Worm (Caenorhabditis elegans) whole organism, L3 larva: ENCODE results near the gene lmd-5.

Experiments used
- R02D3.7 ChIP-seq: fragments of 150-350 bp; optimal IDR thresholded peaks from 2 replicates; lab custom pipeline; 2014; ENCODE audit warnings: missing biosample characterization, missing genetic modification characterization
- ZK546.5 ChIP-seq: sonication (generic microtip); optimal IDR thresholded peaks from 2 replicates; lab custom pipeline; 2017; ENCODE audit warnings: missing biosample characterization, missing genetic modification characterization
- aly-2 ChIP-seq: fragments of 150-350 bp; optimal IDR thresholded peaks from 2 replicates; lab custom pipeline; 2014; ENCODE audit warnings: missing biosample characterization, missing genetic modification characterization
- ama-1 ChIP-seq: fragments of 150-350 bp; optimal IDR thresholded peaks from 2 replicates; lab custom pipeline; 2018
- ceh-16 ChIP-seq: sonication (generic microtip); optimal IDR thresholded peaks from 2 replicates; lab custom pipeline; 2017; ENCODE audit warnings: missing biosample characterization, missing genetic modification characterization
- ceh-28 ChIP-seq: fragments of 150-350 bp; optimal IDR thresholded peaks from 2 replicates; lab custom pipeline; 2014; ENCODE audit warnings: missing biosample characterization, missing genetic modification reagents, missing genetic modification characterization
- ceh-82 ChIP-seq: fragments of 150-350 bp; optimal IDR thresholded peaks from 2 replicates; lab custom pipeline; 2014; ENCODE audit warnings: missing biosample characterization, missing genetic modification characterization
- egl-27 ChIP-seq: sonication (generic microtip); optimal IDR thresholded peaks from 4 replicates; lab custom pipeline; 2017; ENCODE audit warnings: missing biosample characterization, missing genetic modification reagents, missing genetic modification characterization
- elt-2 ChIP-seq: sonication (generic microtip); optimal IDR thresholded peaks from 2 replicates; lab custom pipeline; 2016; ENCODE audit warnings: missing genetic modification reagents, mild to moderate bottlenecking, missing genetic modification characterization, missing compliant biosample characterization
- elt-3 ChIP-seq, 3 experiments: fragments of 150-350 bp in 1 of 3; sonication (generic microtip) in 2 of 3; optimal IDR thresholded peaks; 2 replicates in 2 of 3; 4 replicates in 1 of 3; lab custom pipeline; 2014 to 2017; ENCODE audit warnings: missing biosample characterization in 3 of 3, missing genetic modification characterization in 3 of 3
- fkh-10 ChIP-seq: sonication (generic microtip); optimal IDR thresholded peaks from 2 replicates; lab custom pipeline; 2017; ENCODE audit warnings: missing biosample characterization, missing genetic modification reagents, missing genetic modification characterization
- fkh-2 ChIP-seq: fragments of 150-350 bp; optimal IDR thresholded peaks from 2 replicates; lab custom pipeline; 2014; ENCODE audit warnings: missing biosample characterization, missing genetic modification reagents, missing genetic modification characterization
- fos-1 ChIP-seq: fragments of 150-350 bp; optimal IDR thresholded peaks from 2 replicates; lab custom pipeline; 2014; ENCODE audit warnings: missing biosample characterization, missing genetic modification characterization
- jun-1 ChIP-seq: fragments of 150-350 bp; optimal IDR thresholded peaks from 2 replicates; lab custom pipeline; 2014; ENCODE audit warnings: missing biosample characterization, missing genetic modification reagents, missing genetic modification characterization
- lin-15B ChIP-seq: fragments of 150-350 bp; optimal IDR thresholded peaks from 2 replicates; lab custom pipeline; 2014; ENCODE audit warnings: missing biosample characterization, missing genetic modification characterization
- lin-39 ChIP-seq: fragments of 150-350 bp; optimal IDR thresholded peaks from 2 replicates; lab custom pipeline; 2018; ENCODE audit warnings: missing biosample characterization, missing genetic modification reagents, missing genetic modification characterization
- lsy-12 ChIP-seq: sonication (generic microtip); optimal IDR thresholded peaks from 2 replicates; lab custom pipeline; 2016; ENCODE audit warnings: mild to moderate bottlenecking, missing genetic modification characterization, missing compliant biosample characterization
- mdl-1 ChIP-seq: fragments of 150-350 bp; optimal IDR thresholded peaks from 2 replicates; lab custom pipeline; 2014; ENCODE audit warnings: missing biosample characterization, missing genetic modification characterization
- mml-1 ChIP-seq: fragments of 150-350 bp; sonication (generic microtip); optimal IDR thresholded peaks from 3 replicates; lab custom pipeline; 2014; ENCODE audit warnings: missing biosample characterization, missing genetic modification characterization
- nfya-1 ChIP-seq: sonication (generic microtip); optimal IDR thresholded peaks from 2 replicates; lab custom pipeline; 2017; ENCODE audit warnings: missing genetic modification characterization, mild to moderate bottlenecking, missing compliant biosample characterization, antibody characterized with exemption, moderate library complexity; ENCODE audit not compliant: insufficient read depth
- nhr-11 ChIP-seq: fragments of 150-350 bp; optimal IDR thresholded peaks from 2 replicates; lab custom pipeline; 2014; ENCODE audit warnings: missing biosample characterization, missing genetic modification characterization
- nhr-12 ChIP-seq: fragments of 150-350 bp; optimal IDR thresholded peaks from 2 replicates; lab custom pipeline; 2014; ENCODE audit warnings: missing biosample characterization, missing genetic modification characterization
- nhr-23 ChIP-seq: fragments of 150-350 bp; optimal IDR thresholded peaks from 2 replicates; lab custom pipeline; 2014; ENCODE audit warnings: missing biosample characterization, missing genetic modification reagents, missing genetic modification characterization
- nhr-28 ChIP-seq: fragments of 150-350 bp; optimal IDR thresholded peaks from 2 replicates; lab custom pipeline; 2014; ENCODE audit warnings: missing biosample characterization, missing genetic modification characterization
- nhr-43 ChIP-seq: sonication (generic microtip); optimal IDR thresholded peaks from 2 replicates; lab custom pipeline; 2016; ENCODE audit warnings: mild to moderate bottlenecking, missing genetic modification characterization, missing compliant biosample characterization; ENCODE audit not compliant: poor library complexity, severe bottlenecking
- nhr-76 ChIP-seq: fragments of 150-350 bp; sonication (generic microtip); optimal IDR thresholded peaks from 5 replicates; lab custom pipeline; 2014; ENCODE audit warnings: missing biosample characterization, missing genetic modification characterization
- nhr-77 ChIP-seq: fragments of 150-350 bp; optimal IDR thresholded peaks from 2 replicates; lab custom pipeline; 2014; ENCODE audit warnings: missing biosample characterization, missing genetic modification characterization
- pha-4 ChIP-seq: fragments of 150-350 bp; optimal IDR thresholded peaks from 2 replicates; lab custom pipeline; 2014; ENCODE audit warnings: missing biosample characterization, missing genetic modification reagents, missing genetic modification characterization
- pqm-1 ChIP-seq: fragments of 150-350 bp; optimal IDR thresholded peaks from 2 replicates; lab custom pipeline; 2017; ENCODE audit warnings: missing biosample characterization, missing genetic modification characterization, inconsistent platforms
- skn-1 ChIP-seq: fragments of 150-350 bp; optimal IDR thresholded peaks from 2 replicates; lab custom pipeline; 2014; ENCODE audit warnings: missing biosample characterization, missing genetic modification characterization
- unc-62 ChIP-seq: fragments of 150-350 bp; sonication (generic microtip); optimal IDR thresholded peaks from 4 replicates; lab custom pipeline; 2014; ENCODE audit warnings: missing biosample characterization, missing genetic modification reagents, missing genetic modification characterization
- zag-1 ChIP-seq: fragments of 150-350 bp; optimal IDR thresholded peaks from 2 replicates; lab custom pipeline; 2014; ENCODE audit warnings: missing biosample characterization, missing genetic modification characterization
- ztf-4 ChIP-seq: fragments of 150-350 bp; optimal IDR thresholded peaks from 2 replicates; lab custom pipeline; 2014; ENCODE audit warnings: missing biosample characterization, missing genetic modification characterization

lmd-5 gene

DNA sequence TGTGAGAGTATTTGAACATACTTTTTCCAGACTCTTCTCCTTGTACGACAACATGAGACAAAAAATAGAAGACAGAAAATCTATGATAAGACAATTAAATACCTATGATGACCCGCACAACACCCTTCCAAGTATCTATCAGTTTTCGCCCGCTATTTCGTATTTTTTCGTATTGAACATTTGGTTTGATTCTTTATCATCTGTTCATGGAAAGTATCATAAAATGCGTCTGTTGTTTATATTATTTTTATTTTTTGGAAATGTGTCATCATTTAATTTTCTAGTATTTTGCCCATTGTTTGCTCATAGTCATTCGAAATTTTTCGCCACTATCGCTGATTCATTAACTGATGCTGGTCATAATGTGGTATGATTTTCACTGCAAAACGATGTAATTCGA is 33.6 kb downstream of the lmd-5 start, which contains the start of gene ugt-39:
Gene ugt-39 (plus strand): TSS at position 54 of the 400 bp plus-strand sequence.
- TF ChIP-seq nfya-1 (tag; lab: Kevin White, UChicago) (no peak), R02D3.7 (no peak), lin-39 (tag; lab: Kevin White, UChicago) (no peak), skn-1 (tag; lab: Kevin White, UChicago) (peak; percentile 38), nhr-76 (tag; lab: Kevin White, UChicago) (no peak), mdl-1 (tag; lab: Kevin White, UChicago) (no peak), lin-15B (no peak), aly-2 (tag; lab: Kevin White, UChicago) (no peak), lsy-12 (tag; lab: Kevin White, UChicago) (no peak), nhr-77 (tag; lab: Kevin White, UChicago) (no peak), fos-1 (no peak), ztf-4 (tag; lab: Kevin White, UChicago) (no peak), ceh-82 (tag; lab: Kevin White, UChicago) (no peak), pha-4 (tag; lab: Kevin White, UChicago) (no peak), elt-3 (tag; optimal IDR thresholded peaks at IDR 0.05; lab: Kevin White, UChicago) (no peak), egl-27 (tag; lab: Kevin White, UChicago) (no peak), nhr-23 (tag; lab: Kevin White, UChicago) (no peak), zag-1 (tag; lab: Kevin White, UChicago) (no peak), ama-1 (no peak), nhr-11 (tag; lab: Kevin White, UChicago) (no peak), pqm-1 (tag; lab: Kevin White, UChicago) (peak; percentile 69), fkh-10 (GFP tag; lab: Kevin White, UChicago) (no peak), ceh-16 (tag; lab: Kevin White, UChicago) (no peak), fkh-2 (no peak), nhr-43 (tag; lab: Kevin White, UChicago) (no peak), elt-2 (tag; lab: Kevin White, UChicago) (peak; percentile 61)
- TF ChIP-seq, all 47 proteins: peak for 3

DNA sequence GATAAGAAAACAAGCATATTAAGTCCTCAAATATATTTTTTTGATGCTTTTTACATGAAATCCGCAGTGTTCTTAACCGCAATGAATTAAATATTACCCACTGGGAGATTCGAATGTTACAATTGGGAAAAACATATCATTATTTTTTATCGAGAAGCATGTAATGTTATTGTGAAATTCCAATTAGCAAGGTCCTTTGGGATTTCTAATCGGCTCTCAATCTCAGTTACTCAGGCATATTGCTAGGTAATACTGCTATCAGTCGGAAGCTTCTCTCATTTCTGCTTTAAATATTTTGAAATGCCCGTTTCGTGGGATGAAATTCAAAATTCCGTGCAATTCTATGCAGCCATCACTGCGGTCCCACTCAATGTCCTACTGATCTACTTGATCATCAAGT is 35.9 kb downstream of the lmd-5 start, which contains the start of gene str-204:
Gene str-204 (plus strand): TSS at position 301 of the 400 bp plus-strand sequence.
- TF ChIP-seq fkh-2 (no peak), pha-4 (tag; lab: Kevin White, UChicago) (no peak), mml-1 (no peak), nfya-1 (tag; lab: Kevin White, UChicago) (no peak)

DNA sequence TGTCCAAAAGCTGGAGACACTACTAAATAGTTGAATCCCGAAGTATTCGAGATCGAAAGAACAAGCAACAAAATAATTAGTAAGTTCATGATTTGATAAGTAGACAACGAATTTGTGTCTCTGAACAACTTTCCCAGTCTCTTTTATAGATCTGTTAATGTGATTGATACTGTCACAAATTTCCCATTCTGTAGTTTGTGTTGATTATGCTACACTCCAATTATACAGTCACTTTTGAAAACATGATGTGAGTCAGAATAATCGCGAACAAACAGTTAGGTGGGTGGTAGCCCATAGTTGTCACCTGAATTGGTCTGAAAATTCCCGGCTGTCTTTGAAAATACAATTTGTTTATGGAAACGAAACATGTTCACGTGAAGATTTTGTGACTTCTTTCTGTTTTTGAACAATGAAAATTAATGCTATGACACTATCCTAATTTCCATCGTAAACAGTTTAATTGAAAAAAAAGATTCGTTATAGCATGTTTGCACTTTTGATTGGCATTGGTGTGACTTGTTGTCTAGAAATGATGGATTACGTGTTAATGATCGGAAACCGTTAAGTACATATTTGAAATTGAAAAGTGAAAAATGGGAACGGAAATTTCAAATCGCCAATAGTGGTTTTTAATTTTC is 40.1 kb downstream of the lmd-5 start, which contains the start of gene ugt-41:
Gene ugt-41 (minus strand): TSS at position 119 of the 638 bp plus-strand sequence.
- TF ChIP-seq fos-1, result no peak
- TF ChIP-seq elt-2 (tag; lab: Kevin White, UChicago), result peak; percentile 15

DNA sequence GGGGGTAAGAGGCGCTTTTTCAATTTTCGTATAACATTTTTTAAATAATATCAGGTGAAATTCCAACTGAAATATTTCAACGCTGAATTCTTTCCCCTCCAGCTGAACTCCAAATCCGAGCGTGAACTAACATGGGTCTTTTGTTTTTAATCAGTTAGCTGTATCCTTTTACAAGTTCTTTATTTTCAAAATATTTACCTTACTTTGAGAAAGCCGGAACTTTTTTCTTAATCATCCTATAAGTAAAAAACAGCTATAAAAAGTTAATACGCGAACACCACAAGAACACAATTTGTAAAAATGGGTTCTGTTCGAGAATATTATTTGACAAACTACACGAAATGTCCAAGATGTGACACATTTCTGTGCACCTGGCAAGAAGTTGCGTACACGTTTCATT is 40.8 kb downstream of the lmd-5 start, which contains the start of gene srh-83:
Gene srh-83 (plus strand): TSS at position 301 of the 400 bp plus-strand sequence.
- TF ChIP-seq lsy-12 (tag; lab: Kevin White, UChicago) (no peak), jun-1 (tag; lab: Kevin White, UChicago) (no peak), nhr-77 (tag; lab: Kevin White, UChicago) (no peak), ZK546.5 (tag; lab: Kevin White, UChicago) (no peak), R02D3.7 (no peak), skn-1 (tag; lab: Kevin White, UChicago) (no peak), fkh-2 (no peak), lin-15B (no peak), unc-62 (GFP tag; lab: Kevin White, UChicago) (no peak), ama-1 (no peak), ceh-28 (tag; lab: Kevin White, UChicago) (no peak), lin-39 (tag; lab: Kevin White, UChicago) (no peak), nhr-28 (tag; lab: Kevin White, UChicago) (no peak)
- TF ChIP-seq, all 47 proteins: peak for 0

ce11 chrV:7166709-7167108 is 43.3 kb downstream of the lmd-5 start, which contains the start of gene ugt-36:
Gene ugt-36, plus strand, starts transcription at chrV:7167009.
- TF ChIP-seq fos-1, result no peak
- TF ChIP-seq aly-2 (tag; lab: Kevin White, UChicago), result no peak
- TF ChIP-seq nhr-12 (tag; lab: Kevin White, UChicago), result no peak
